Fruit fly (Drosophila melanogaster): ENCODE results near the gene SCOT.

SCOT gene

DNA sequence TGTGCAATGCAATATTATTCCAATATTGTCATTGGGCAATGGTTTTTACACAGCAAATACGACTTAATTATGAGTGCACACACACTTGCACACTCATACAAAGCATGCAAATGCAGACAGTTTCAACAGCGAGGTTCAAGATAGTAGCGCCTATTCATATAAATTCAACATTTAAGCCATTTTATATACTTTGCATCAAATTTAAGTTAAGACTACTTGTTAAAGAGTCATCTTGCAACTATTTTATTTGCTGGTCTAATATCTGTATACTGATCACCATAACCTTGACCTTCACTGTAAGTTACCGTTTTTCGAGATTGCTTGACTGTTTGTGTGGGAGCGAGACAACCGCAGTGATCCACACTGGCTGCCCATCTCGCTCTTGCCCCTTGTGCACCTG lies 22.5 kb downstream of the SCOT start:
- peak; percentile 77 for TF ChIP-seq svp (GFP tag)
- no peak for TF ChIP-seq CG6792 (GFP tag; optimal IDR thresholded peaks at IDR 0.05)
- TF ChIP-seq CG3919 (GFP tag; optimal IDR thresholded peaks at IDR 0.05), result no peak
- no peak for TF ChIP-seq CG9139 (GFP tag; optimal IDR thresholded peaks at IDR 0.05)
- no peak for TF ChIP-seq CG8119 (GFP tag; IDR thresholded peaks at IDR 0.05)
- TF ChIP-seq dac (GFP tag; optimal IDR thresholded peaks at IDR 0.05), result no peak
- TF ChIP-seq Hr39 (GFP tag; optimal IDR thresholded peaks at IDR 0.05), result no peak
- no peak for TF ChIP-seq CG8319 (GFP tag; optimal IDR thresholded peaks at IDR 0.05)
- no peak for TF ChIP-seq achi (GFP tag; optimal IDR thresholded peaks at IDR 0.05)
- no peak for TF ChIP-seq dsx (GFP tag; optimal IDR thresholded peaks at IDR 0.05; ENCODE audit: poor library complexity, severe bottlenecking)
- peak; percentile 30 for TF ChIP-seq CG11902 (GFP tag; optimal IDR thresholded peaks at IDR 0.05)
- TF ChIP-seq Sox102F (GFP tag; optimal IDR thresholded peaks at IDR 0.05), result no peak
- TF ChIP-seq topi (GFP tag; optimal IDR thresholded peaks at IDR 0.05), result peak; percentile 22

DNA sequence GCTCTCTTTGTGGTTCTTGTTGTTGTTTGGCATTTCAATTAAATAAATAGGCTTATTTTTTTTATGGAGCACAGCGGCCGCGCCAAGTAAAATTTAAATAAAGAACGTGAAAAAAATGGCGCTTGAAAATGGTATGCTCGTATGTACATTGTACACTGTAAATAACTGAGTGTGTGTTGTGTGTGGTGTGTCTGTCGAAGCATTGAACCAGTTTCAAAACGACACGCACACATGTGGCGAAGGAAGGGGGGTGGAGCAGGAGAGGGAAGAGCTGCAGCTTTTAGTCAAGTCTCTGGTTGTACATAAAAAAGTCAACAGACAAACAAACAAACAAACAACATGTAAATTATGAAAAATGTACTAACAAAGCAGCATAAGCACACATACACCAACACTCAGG lies 41.8 kb downstream of the SCOT start:
- TF ChIP-seq CG9139 (GFP tag; optimal IDR thresholded peaks at IDR 0.05) (no peak), fkh (GFP tag; optimal IDR thresholded peaks at IDR 0.05) (peak; percentile 57), Gug (GFP tag; IDR thresholded peaks at IDR 0.05) (no peak), pdm3 (GFP tag; optimal IDR thresholded peaks at IDR 0.05) (no peak), Sox14 (GFP tag; optimal IDR thresholded peaks at IDR 0.05) (no peak), CG6276 (GFP tag; optimal IDR thresholded peaks at IDR 0.05) (no peak)

- TF ChIP-seq CG7368 (GFP tag; optimal IDR thresholded peaks at IDR 0.05) (no peak), Met (GFP tag; optimal IDR thresholded peaks at IDR 0.05) (no peak), OdsH (GFP tag; optimal IDR thresholded peaks at IDR 0.05) (no peak), Lpt (GFP tag; optimal IDR thresholded peaks at IDR 0.05) (no peak), net (GFP tag; optimal IDR thresholded peaks at IDR 0.05) (no peak), CG34406 (GFP tag; optimal IDR thresholded peaks at IDR 0.05) (no peak)
Measured at dm6 chr3L:2005551-2005950, 42.6 kb downstream of the SCOT start, which contains the start of gene CG42841. TSS of gene CG42841 (minus strand) at chr3L:2005651.

All from whole organism, prepupa.